Worm (Caenorhabditis elegans): Measurements from ENCODE around the gene cutl-23.

DNA sequence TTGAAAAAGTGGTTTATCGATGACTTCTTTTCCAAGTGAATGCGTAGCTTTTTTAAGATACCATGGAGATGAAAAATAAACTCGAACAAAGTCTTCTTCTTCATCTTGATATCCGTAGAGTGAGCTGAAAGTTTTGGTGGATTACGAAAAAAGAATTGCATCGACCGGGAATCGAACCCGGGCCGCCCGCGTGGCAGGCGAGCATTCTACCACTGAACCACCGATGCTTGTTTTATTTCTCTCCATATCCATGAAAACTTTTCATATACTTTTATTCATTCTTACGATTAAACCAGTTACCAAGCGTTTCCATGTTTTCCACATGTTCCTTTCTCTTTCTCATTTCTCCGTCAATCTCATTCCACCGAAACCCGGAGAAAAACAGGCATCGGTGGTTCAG, 12.1 kb downstream of the cutl-23 start:
- no peak for TF ChIP-seq snpc-1.1 (tag; optimal IDR thresholded peaks at IDR 0.05; ENCODE audit: insufficient read depth)
- no peak for TF ChIP-seq C06A6.2 (GFP tag; conservative IDR thresholded peaks at IDR 0.05)
- TF ChIP-seq efl-1 (GFP tag; optimal IDR thresholded peaks at IDR 0.05) = no peak
- no peak for TF ChIP-seq hlh-12 (tag; optimal IDR thresholded peaks at IDR 0.05)
- no peak for TF ChIP-seq mes-4 (tag; optimal IDR thresholded peaks at IDR 0.05)
- no peak for TF ChIP-seq Y53G8AR.9 (GFP tag; conservative IDR thresholded peaks at IDR 0.05)
- no peak for TF ChIP-seq K11D2.4 (GFP tag; IDR thresholded peaks at IDR 0.05)
- TF ChIP-seq nfya-1 (tag; optimal IDR thresholded peaks at IDR 0.05; ENCODE audit: borderline replicate concordance, insufficient read depth) = no peak
- no peak for TF ChIP-seq cebp-2 (GFP tag; IDR thresholded peaks at IDR 0.05)
- TF ChIP-seq rec-8 (tag; optimal IDR thresholded peaks at IDR 0.05) = no peak
- no peak for TF ChIP-seq F37B4.10 (GFP tag; IDR thresholded peaks at IDR 0.05)
- TF ChIP-seq T26A5.8 (tag; optimal IDR thresholded peaks at IDR 0.05) = no peak
- no peak for TF ChIP-seq hmg-20 (GFP tag; IDR thresholded peaks at IDR 0.05)
- TF ChIP-seq pha-4 (tag; optimal IDR thresholded peaks at IDR 0.05) = no peak
